Fruit fly (Drosophila melanogaster) whole organism, prepupa: ENCODE results near the gene Arts.

Source experiments
- Blimp-1 ChIP-seq: fragments of 200-800 bp; sonication (Bioruptor generic); optimal IDR thresholded peaks from 3 replicates; lab custom pipeline; 2017; ENCODE audit warnings: missing biosample characterization, missing genetic modification characterization, mild to moderate bottlenecking, moderate library complexity, missing genetic modification reagents
- CG10631 ChIP-seq: fragments of 200-800 bp; sonication (Bioruptor generic); optimal IDR thresholded peaks from 2 replicates; lab custom pipeline; 2016; ENCODE audit warnings: missing biosample characterization, missing genetic modification characterization
- CG10669 ChIP-seq: fragments of 200-800 bp; sonication (Bioruptor generic); optimal IDR thresholded peaks from 3 replicates; lab custom pipeline; 2018; ENCODE audit warnings: missing biosample characterization, mild to moderate bottlenecking, missing genetic modification characterization, moderate library complexity
- CG11294 ChIP-seq: fragments of 200-800 bp; sonication (Bioruptor generic); IDR thresholded peaks from 2 replicates; pipeline ENCODE4 v1.3.6; 2022; ENCODE audit warnings: missing biosample characterization, missing genetic modification characterization
- CG11762 ChIP-seq: fragments of 200-800 bp; sonication (Bioruptor generic); optimal IDR thresholded peaks from 3 replicates; lab custom pipeline; 2016; ENCODE audit warnings: missing biosample characterization, missing genetic modification characterization; ENCODE audit not compliant: insufficient read depth
- CG11902 ChIP-seq: fragments of 200-800 bp; sonication (Bioruptor generic); optimal IDR thresholded peaks from 3 replicates; lab custom pipeline; 2016; ENCODE audit warnings: missing biosample characterization, missing genetic modification characterization
- CG15336 ChIP-seq: fragments of 200-800 bp; sonication (Bioruptor generic); IDR thresholded peaks from 2 replicates; pipeline ENCODE4 v1.3.6; 2022; ENCODE audit warnings: missing biosample characterization, missing genetic modification characterization
- CG1621 ChIP-seq: fragments of 200-800 bp; sonication (Bioruptor generic); optimal IDR thresholded peaks from 3 replicates; lab custom pipeline; 2018; ENCODE audit warnings: missing biosample characterization, mild to moderate bottlenecking, missing genetic modification characterization
- CG16779 ChIP-seq: fragments of 200-800 bp; sonication (Bioruptor generic); optimal IDR thresholded peaks from 3 replicates; lab custom pipeline; 2017; ENCODE audit warnings: missing biosample characterization, mild to moderate bottlenecking, missing genetic modification characterization
- CG3032 ChIP-seq: fragments of 200-800 bp; optimal IDR thresholded peaks from 2 replicates; lab custom pipeline; 2019; ENCODE audit warnings: missing biosample characterization, mild to moderate bottlenecking, missing genetic modification characterization, moderate library complexity
- CG32006 ChIP-seq: fragments of 200-800 bp; sonication (Bioruptor generic); optimal IDR thresholded peaks from 3 replicates; lab custom pipeline; 2017; ENCODE audit warnings: missing biosample characterization, mild to moderate bottlenecking, missing genetic modification characterization
- CG34406 ChIP-seq: fragments of 200-800 bp; sonication (Bioruptor generic); optimal IDR thresholded peaks from 3 replicates; lab custom pipeline; 2016; ENCODE audit warnings: missing biosample characterization, missing genetic modification characterization
- CG3919 ChIP-seq: fragments of 200-800 bp; sonication (Bioruptor generic); optimal IDR thresholded peaks from 3 replicates; lab custom pipeline; 2016; ENCODE audit warnings: missing biosample characterization, missing genetic modification characterization
- CG6792 ChIP-seq: fragments of 200-800 bp; sonication (Bioruptor generic); optimal IDR thresholded peaks from 3 replicates; lab custom pipeline; 2016; ENCODE audit warnings: missing biosample characterization, missing genetic modification characterization
- CG7368 ChIP-seq: fragments of 200-800 bp; sonication (Bioruptor generic); optimal IDR thresholded peaks from 3 replicates; lab custom pipeline; 2016; ENCODE audit warnings: missing biosample characterization, missing genetic modification characterization
- CG8319 ChIP-seq: fragments of 200-800 bp; sonication (Bioruptor generic); optimal IDR thresholded peaks from 3 replicates; lab custom pipeline; 2016; ENCODE audit warnings: missing biosample characterization, missing genetic modification characterization
- CG8632 ChIP-seq: fragments of 200-800 bp; sonication (Bioruptor generic); optimal IDR thresholded peaks from 3 replicates; lab custom pipeline; 2016; ENCODE audit warnings: missing biosample characterization, missing genetic modification characterization
- CG9139 ChIP-seq: fragments of 200-800 bp; sonication (Bioruptor generic); optimal IDR thresholded peaks from 3 replicates; lab custom pipeline; 2017; ENCODE audit warnings: missing biosample characterization, mild to moderate bottlenecking, missing genetic modification characterization
- Eip75B ChIP-seq: fragments of 200-800 bp; sonication (Bioruptor generic); optimal IDR thresholded peaks from 3 replicates; lab custom pipeline; 2016; ENCODE audit warnings: missing biosample characterization, missing genetic modification characterization
- Ets21C ChIP-seq: fragments of 200-800 bp; sonication (Bioruptor generic); optimal IDR thresholded peaks from 3 replicates; lab custom pipeline; 2016; ENCODE audit warnings: missing biosample characterization, missing genetic modification characterization
- Ets96B ChIP-seq: fragments of 200-800 bp; optimal IDR thresholded peaks from 2 replicates; lab custom pipeline; 2019; ENCODE audit warnings: missing biosample characterization, mild to moderate bottlenecking, missing genetic modification characterization, moderate library complexity
- Gug ChIP-seq: fragments of 200-800 bp; sonication (Bioruptor generic); IDR thresholded peaks from 2 replicates; pipeline ENCODE4 v1.3.6; 2022; ENCODE audit warnings: missing biosample characterization, missing genetic modification characterization
- Hr38 ChIP-seq: sonication (Bioruptor generic); optimal IDR thresholded peaks from 2 replicates; lab custom pipeline; 2016; ENCODE audit warnings: missing biosample characterization, missing genetic modification characterization
- Hr39 ChIP-seq: fragments of 200-800 bp; sonication (Bioruptor generic); optimal IDR thresholded peaks from 2 replicates; lab custom pipeline; 2016; ENCODE audit warnings: missing biosample characterization, missing genetic modification characterization
- Hr4 ChIP-seq: fragments of 200-800 bp; sonication (Bioruptor generic); optimal IDR thresholded peaks from 3 replicates; lab custom pipeline; 2016; ENCODE audit warnings: missing biosample characterization, missing genetic modification characterization
- Lpt ChIP-seq: fragments of 200-800 bp; sonication (Bioruptor generic); optimal IDR thresholded peaks from 3 replicates; lab custom pipeline; 2016; ENCODE audit warnings: missing biosample characterization, missing genetic modification characterization
- Met ChIP-seq: fragments of 200-800 bp; sonication (Bioruptor generic); optimal IDR thresholded peaks from 3 replicates; lab custom pipeline; 2016; ENCODE audit warnings: missing biosample characterization, missing genetic modification characterization
- OdsH ChIP-seq: fragments of 200-800 bp; sonication (Bioruptor generic); optimal IDR thresholded peaks from 3 replicates; lab custom pipeline; 2016; ENCODE audit warnings: missing biosample characterization, missing genetic modification characterization
- Smox ChIP-seq: fragments of 200-800 bp; sonication (Bioruptor generic); optimal IDR thresholded peaks from 3 replicates; lab custom pipeline; 2016; ENCODE audit warnings: missing biosample characterization, missing genetic modification characterization
- Sox102F ChIP-seq: fragments of 200-800 bp; sonication (Bioruptor generic); optimal IDR thresholded peaks from 2 replicates; lab custom pipeline; 2016; ENCODE audit warnings: missing biosample characterization, mild to moderate bottlenecking, missing genetic modification characterization
- Sox14 ChIP-seq: fragments of 200-800 bp; sonication (Bioruptor generic); optimal IDR thresholded peaks from 3 replicates; lab custom pipeline; 2016; ENCODE audit warnings: missing biosample characterization, missing genetic modification characterization
- Sox15 ChIP-seq: fragments of 200-800 bp; sonication (Bioruptor generic); optimal IDR thresholded peaks from 3 replicates; lab custom pipeline; 2016; ENCODE audit warnings: missing biosample characterization, missing genetic modification characterization
- acj6 ChIP-seq: fragments of 200-800 bp; sonication (Bioruptor generic); optimal IDR thresholded peaks from 3 replicates; lab custom pipeline; 2016; ENCODE audit warnings: missing biosample characterization, missing genetic modification characterization
- dac ChIP-seq: fragments of 200-800 bp; sonication (Bioruptor generic); optimal IDR thresholded peaks from 2 replicates; lab custom pipeline; 2017; ENCODE audit warnings: missing biosample characterization, mild to moderate bottlenecking, missing genetic modification characterization
- dsx ChIP-seq: fragments of 200-800 bp; optimal IDR thresholded peaks from 3 replicates; lab custom pipeline; 2019; ENCODE audit warnings: missing biosample characterization, mild to moderate bottlenecking, missing genetic modification characterization, moderate library complexity; ENCODE audit not compliant: poor library complexity, severe bottlenecking
- esn ChIP-seq: fragments of 200-800 bp; sonication (Bioruptor generic); optimal IDR thresholded peaks from 2 replicates; lab custom pipeline; 2016; ENCODE audit warnings: missing biosample characterization, mild to moderate bottlenecking, missing genetic modification characterization, moderate library complexity
- fd59A ChIP-seq: fragments of 200-800 bp; sonication (Bioruptor generic); optimal IDR thresholded peaks from 2 replicates; lab custom pipeline; 2017; ENCODE audit warnings: missing biosample characterization, mild to moderate bottlenecking, missing genetic modification characterization, missing genetic modification reagents
- fd85E ChIP-seq: fragments of 200-800 bp; sonication (Bioruptor generic); optimal IDR thresholded peaks from 3 replicates; lab custom pipeline; 2016; ENCODE audit warnings: missing biosample characterization, missing genetic modification characterization
- fkh ChIP-seq: fragments of 200-800 bp; sonication (Bioruptor generic); optimal IDR thresholded peaks from 3 replicates; lab custom pipeline; 2017; ENCODE audit warnings: missing biosample characterization, mild to moderate bottlenecking, missing genetic modification characterization, moderate library complexity
- lz ChIP-seq: fragments of 200-800 bp; sonication (Bioruptor generic); optimal IDR thresholded peaks from 3 replicates; lab custom pipeline; 2016; ENCODE audit warnings: missing biosample characterization, missing genetic modification characterization
- net ChIP-seq: fragments of 200-800 bp; sonication (Bioruptor generic); optimal IDR thresholded peaks from 3 replicates; lab custom pipeline; 2016; ENCODE audit warnings: missing biosample characterization, missing genetic modification characterization
- pdm3 ChIP-seq: fragments of 200-800 bp; sonication (Bioruptor generic); optimal IDR thresholded peaks from 3 replicates; lab custom pipeline; 2016; ENCODE audit warnings: missing biosample characterization, missing genetic modification characterization
- salr ChIP-seq, 2 experiments: fragments of 200-800 bp; sonication (Bioruptor generic); optimal IDR thresholded peaks; 3 replicates each; lab custom pipeline; 2016 to 2018; ENCODE audit warnings: missing biosample characterization in 2 of 2, missing genetic modification characterization in 2 of 2, mild to moderate bottlenecking in 1 of 2
- spab ChIP-seq: fragments of 200-800 bp; sonication (Bioruptor generic); optimal IDR thresholded peaks from 2 replicates; lab custom pipeline; 2017; ENCODE audit warnings: missing biosample characterization, mild to moderate bottlenecking, missing genetic modification characterization, missing genetic modification reagents
- ss ChIP-seq, 2 experiments: fragments of 200-800 bp; sonication (Bioruptor generic); optimal IDR thresholded peaks; 2 replicates in 1 of 2; 3 replicates in 1 of 2; lab custom pipeline; 2017 to 2018; ENCODE audit warnings: mild to moderate bottlenecking in 2 of 2, missing biosample characterization in 2 of 2, missing genetic modification characterization in 2 of 2, moderate library complexity in 1 of 2
- topi ChIP-seq: fragments of 200-800 bp; sonication (Bioruptor generic); optimal IDR thresholded peaks from 3 replicates; lab custom pipeline; 2016; ENCODE audit warnings: missing biosample characterization, missing genetic modification characterization
- vri ChIP-seq: fragments of 200-800 bp; sonication (Bioruptor generic); optimal IDR thresholded peaks from 3 replicates; lab custom pipeline; 2016; ENCODE audit warnings: missing biosample characterization, mild to moderate bottlenecking, missing genetic modification characterization

Gene Arts

DNA sequence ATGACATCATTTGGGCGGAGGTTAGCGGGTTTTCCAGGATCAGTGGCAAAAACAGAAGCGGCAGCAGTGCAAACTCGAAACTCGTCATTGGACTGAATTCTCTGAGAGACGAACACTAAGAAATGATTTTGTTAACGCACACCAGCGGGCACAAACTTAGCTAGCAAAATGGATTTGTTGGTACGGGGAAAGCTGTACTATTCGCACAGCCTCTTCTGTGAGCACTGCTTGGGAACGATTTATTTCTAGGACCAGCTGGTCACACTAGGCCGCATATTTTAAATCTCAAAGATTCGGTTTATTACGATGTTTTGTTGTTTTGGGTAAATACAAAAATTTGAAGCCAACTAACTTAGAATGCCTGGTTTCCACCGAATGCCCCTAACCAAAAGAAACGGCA, 6.5 kb downstream of the Arts start, which contains the start of gene CG4098 (continued):
- TF ChIP-seq lz (GFP tag; lab: Kevin White, UChicago) (peak; percentile 59), CG1621 (peak; percentile 58), CG6792 (GFP tag; lab: Kevin White, UChicago) (peak; percentile 44), CG11762 (peak; percentile 15), CG3032 (peak; percentile 53), CG7368 (peak; percentile 35), pdm3 (GFP tag; lab: Kevin White, UChicago) (peak; percentile 73), Smox (peak; percentile 36), CG3919 (GFP tag; lab: Kevin White, UChicago) (peak; percentile 81), salr (GFP tag; optimal IDR thresholded peaks at IDR 0.05; lab: Kevin White, UChicago) (peak in 1 of 2 experiments; percentile 10), Blimp-1 (no peak), Ets21C (peak; percentile 14), CG8319 (GFP tag; lab: Kevin White, UChicago) (no peak), vri (GFP tag; lab: Kevin White, UChicago) (peak; percentile 23), Sox102F (GFP tag; lab: Kevin White, UChicago) (peak; percentile 20), dac (GFP tag; lab: Kevin White, UChicago) (peak; percentile 38), spab (GFP tag; lab: Kevin White, UChicago) (no peak), Gug (GFP tag; lab: Robert Waterston, UW) (peak; percentile 31; the same call in 1 of the 2 replicates), net (GFP tag; lab: Kevin White, UChicago) (peak; percentile 56), Hr4 (GFP tag; lab: Kevin White, UChicago) (peak; percentile 68), dsx (GFP tag; lab: Kevin White, UChicago) (peak; percentile 53), Sox14 (GFP tag; lab: Kevin White, UChicago) (peak; percentile 65), CG11294 (GFP tag; lab: Robert Waterston, UW) (peak; percentile 45; the same call in 1 of the 2 replicates)

- TF ChIP-seq CG34406 (GFP tag; lab: Kevin White, UChicago) (no peak), Hr39 (no peak), CG15336 (GFP tag; lab: Robert Waterston, UW) (no peak), OdsH (GFP tag; lab: Kevin White, UChicago) (no peak), CG9139 (GFP tag; lab: Kevin White, UChicago) (no peak)
Observed at dm6 chr3L:16610201-16610600, 7.5 kb downstream of the Arts start, which contains the start of gene Prosbeta6. Gene Prosbeta6, minus strand, starts transcription at chr3L:16610418.

- TF ChIP-seq CG11762 (peak; percentile 66), fd59A (GFP tag; lab: Kevin White, UChicago) (peak; percentile 42), esn (GFP tag; lab: Kevin White, UChicago) (peak; percentile 90), CG10669 (GFP tag; lab: Kevin White, UChicago) (peak; percentile 69), CG32006 (GFP tag; lab: Kevin White, UChicago) (peak; percentile 71), Hr38 (no peak), CG6792 (GFP tag; lab: Kevin White, UChicago) (peak; percentile 71), ss (GFP tag; optimal IDR thresholded peaks at IDR 0.05; lab: Kevin White, UChicago) (peak; percentile 54 to 74), fkh (GFP tag; lab: Kevin White, UChicago) (peak; percentile 42), CG10631 (peak; percentile 85), Eip75B (GFP tag; lab: Kevin White, UChicago) (peak; percentile 76), Met (GFP tag; lab: Kevin White, UChicago) (peak; percentile 79), pdm3 (GFP tag; lab: Kevin White, UChicago) (peak; percentile 86), dsx (GFP tag; lab: Kevin White, UChicago) (peak; percentile 56), CG8632 (peak; percentile 67), Lpt (GFP tag; lab: Kevin White, UChicago) (peak; percentile 31), fd85E (GFP tag; lab: Kevin White, UChicago) (peak; percentile 10), lz (GFP tag; lab: Kevin White, UChicago) (peak; percentile 85), Blimp-1 (peak; percentile 33), acj6 (peak; percentile 80), topi (peak; percentile 74), CG16779 (no peak), CG3919 (GFP tag; lab: Kevin White, UChicago) (peak; percentile 79), Sox15 (GFP tag; lab: Kevin White, UChicago) (peak; percentile 59), CG11902 (GFP tag; lab: Kevin White, UChicago) (peak; percentile 49), CG34406 (GFP tag; lab: Kevin White, UChicago) (peak; percentile 80), Ets96B (peak; percentile 71), net (GFP tag; lab: Kevin White, UChicago) (peak; percentile 62), CG3032 (peak; percentile 80)
Observed at dm6 chr3L:16612152-16612551, 9.5 kb downstream of the Arts start, which contains the start of gene CG4101. Gene CG4101, plus strand, starts transcription at chr3L:16612486.
